Worm (Caenorhabditis elegans): ENCODE data around the gene R10D12.13.

The R10D12.13 gene

ce11 chrV:13931952-13932351, 30.3 kb upstream of the R10D12.13 start:
- TF ChIP-seq ztf-29 (GFP tag; IDR thresholded peaks at IDR 0.05) (no peak), cog-1 (tag; optimal IDR thresholded peaks at IDR 0.05) (no peak), med-1 (GFP tag; optimal IDR thresholded peaks at IDR 0.05; ENCODE audit: insufficient read depth) (no peak), flt-1 (GFP tag; IDR thresholded peaks at IDR 0.05) (no peak), tab-1 (GFP tag; IDR thresholded peaks at IDR 0.05) (no peak), T22C8.4 (GFP tag; IDR thresholded peaks at IDR 0.05) (no peak), klf-2 (GFP tag; conservative IDR thresholded peaks at IDR 0.05) (no peak), ztf-23 (GFP tag; IDR thresholded peaks at IDR 0.05) (no peak), ref-1 (GFP tag; conservative IDR thresholded peaks at IDR 0.05) (no peak)

- TF ChIP-seq T22C8.4 (GFP tag; IDR thresholded peaks at IDR 0.05) = no peak
- no peak for TF ChIP-seq med-1 (GFP tag; optimal IDR thresholded peaks at IDR 0.05; ENCODE audit: insufficient read depth)
- no peak for TF ChIP-seq tab-1 (GFP tag; IDR thresholded peaks at IDR 0.05)
- TF ChIP-seq cog-1 (tag; optimal IDR thresholded peaks at IDR 0.05) = no peak
- no peak for TF ChIP-seq flt-1 (GFP tag; IDR thresholded peaks at IDR 0.05)
- TF ChIP-seq ztf-29 (GFP tag; IDR thresholded peaks at IDR 0.05) = no peak
- TF ChIP-seq ztf-23 (GFP tag; IDR thresholded peaks at IDR 0.05) = no peak
Measured at ce11 chrV:13934545-13934944, 27.7 kb upstream of the R10D12.13 start, which contains the start of gene R10D12.1. TSS of gene R10D12.1 (minus strand) at chrV:13934645.

DNA sequence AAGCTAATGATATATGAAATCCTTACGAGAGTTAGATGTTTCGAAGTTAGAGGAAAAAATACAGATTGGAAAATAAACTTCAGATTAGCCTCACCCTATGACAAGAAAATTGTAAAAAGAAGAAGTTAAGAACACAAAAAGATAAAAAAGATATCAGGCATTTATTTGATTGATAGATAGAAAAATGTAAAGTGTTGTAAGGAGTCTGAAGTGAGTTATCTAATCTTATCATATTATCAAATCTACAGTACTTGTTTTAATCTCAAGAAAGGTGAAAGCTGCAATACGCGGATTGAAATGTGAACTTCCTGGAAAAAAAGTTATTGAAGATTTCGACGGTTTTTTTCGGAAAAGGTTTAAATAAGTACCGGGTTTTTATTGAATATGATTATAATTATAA, 26.8 kb upstream of the R10D12.13 start:
- no peak for TF ChIP-seq ref-1 (GFP tag; conservative IDR thresholded peaks at IDR 0.05)
- TF ChIP-seq klf-2 (GFP tag; conservative IDR thresholded peaks at IDR 0.05) = no peak
- TF ChIP-seq med-1 (GFP tag; optimal IDR thresholded peaks at IDR 0.05; ENCODE audit: insufficient read depth) = no peak
- no peak for TF ChIP-seq ztf-23 (GFP tag; IDR thresholded peaks at IDR 0.05)
- no peak for TF ChIP-seq flt-1 (GFP tag; IDR thresholded peaks at IDR 0.05)

DNA sequence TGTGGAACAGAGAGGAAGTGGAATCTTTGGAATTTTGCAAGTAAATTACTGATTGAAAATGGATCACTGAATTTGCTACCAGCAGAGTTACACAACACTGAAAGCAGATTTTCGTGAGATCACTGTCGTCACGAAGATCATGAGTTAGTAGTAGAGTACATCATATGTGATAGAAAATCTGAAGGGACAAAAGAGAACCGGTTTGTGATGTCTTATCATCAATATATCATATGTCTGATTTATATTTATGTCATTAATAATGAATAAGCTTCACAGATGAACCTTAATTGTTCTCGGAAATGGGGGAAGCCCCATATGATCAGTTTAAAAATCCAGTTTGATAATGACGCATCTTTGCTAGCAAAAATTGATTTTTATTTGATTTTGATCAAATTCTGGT, 26.2 kb upstream of the R10D12.13 start:
- TF ChIP-seq T22C8.4 (GFP tag; IDR thresholded peaks at IDR 0.05) (no peak), flt-1 (GFP tag; IDR thresholded peaks at IDR 0.05) (no peak), tab-1 (GFP tag; IDR thresholded peaks at IDR 0.05) (no peak), ref-1 (GFP tag; conservative IDR thresholded peaks at IDR 0.05) (no peak), ztf-29 (GFP tag; IDR thresholded peaks at IDR 0.05) (no peak), ztf-23 (GFP tag; IDR thresholded peaks at IDR 0.05) (no peak), med-1 (GFP tag; optimal IDR thresholded peaks at IDR 0.05; ENCODE audit: insufficient read depth) (no peak), klf-2 (GFP tag; conservative IDR thresholded peaks at IDR 0.05) (no peak), cog-1 (tag; optimal IDR thresholded peaks at IDR 0.05) (no peak)

- TF ChIP-seq flt-1 (GFP tag; IDR thresholded peaks at IDR 0.05) (no peak), ref-1 (GFP tag; conservative IDR thresholded peaks at IDR 0.05) (no peak), ztf-29 (GFP tag; IDR thresholded peaks at IDR 0.05) (no peak), med-1 (GFP tag; optimal IDR thresholded peaks at IDR 0.05; ENCODE audit: insufficient read depth) (no peak), T22C8.4 (GFP tag; IDR thresholded peaks at IDR 0.05) (no peak), cog-1 (tag; optimal IDR thresholded peaks at IDR 0.05) (no peak), klf-2 (GFP tag; conservative IDR thresholded peaks at IDR 0.05) (no peak), tab-1 (GFP tag; IDR thresholded peaks at IDR 0.05) (no peak), ztf-23 (GFP tag; IDR thresholded peaks at IDR 0.05) (no peak)
Measured at ce11 chrV:13936850-13937249, 25.4 kb upstream of the R10D12.13 start, which contains the start of gene srw-145. TSS of gene srw-145 (plus strand) at chrV:13937150.

DNA sequence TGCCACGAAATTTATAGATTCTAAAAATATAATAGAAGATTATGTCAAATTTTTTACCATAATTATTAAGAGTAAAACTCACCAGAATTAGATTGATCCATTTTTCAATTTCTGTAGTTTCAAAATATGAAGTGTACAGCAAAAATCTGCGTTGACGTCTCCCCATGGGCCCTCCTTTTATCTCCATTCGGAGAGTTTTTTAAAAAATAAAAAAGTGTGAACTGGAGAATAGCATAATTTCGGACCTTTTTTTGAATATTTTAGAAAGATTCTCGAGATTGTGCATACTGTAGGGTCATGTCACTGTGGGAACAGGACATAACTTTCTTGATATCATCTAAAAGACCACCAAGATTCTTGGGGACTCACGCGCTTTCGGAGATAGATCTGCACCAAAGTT, 20.1 kb upstream of the R10D12.13 start, which contains the start of gene dpr-1:
Gene dpr-1, minus strand, starts transcription at position 101 of the 400 bp plus-strand sequence.
- TF ChIP-seq ztf-23 (GFP tag; IDR thresholded peaks at IDR 0.05) (no peak), klf-2 (GFP tag; conservative IDR thresholded peaks at IDR 0.05) (no peak), ref-1 (GFP tag; conservative IDR thresholded peaks at IDR 0.05) (no peak), ztf-29 (GFP tag; IDR thresholded peaks at IDR 0.05) (no peak), flt-1 (GFP tag; IDR thresholded peaks at IDR 0.05) (no peak), cog-1 (tag; optimal IDR thresholded peaks at IDR 0.05) (no peak), med-1 (GFP tag; optimal IDR thresholded peaks at IDR 0.05; ENCODE audit: insufficient read depth) (no peak), tab-1 (GFP tag; IDR thresholded peaks at IDR 0.05) (no peak), T22C8.4 (GFP tag; IDR thresholded peaks at IDR 0.05) (no peak)

DNA sequence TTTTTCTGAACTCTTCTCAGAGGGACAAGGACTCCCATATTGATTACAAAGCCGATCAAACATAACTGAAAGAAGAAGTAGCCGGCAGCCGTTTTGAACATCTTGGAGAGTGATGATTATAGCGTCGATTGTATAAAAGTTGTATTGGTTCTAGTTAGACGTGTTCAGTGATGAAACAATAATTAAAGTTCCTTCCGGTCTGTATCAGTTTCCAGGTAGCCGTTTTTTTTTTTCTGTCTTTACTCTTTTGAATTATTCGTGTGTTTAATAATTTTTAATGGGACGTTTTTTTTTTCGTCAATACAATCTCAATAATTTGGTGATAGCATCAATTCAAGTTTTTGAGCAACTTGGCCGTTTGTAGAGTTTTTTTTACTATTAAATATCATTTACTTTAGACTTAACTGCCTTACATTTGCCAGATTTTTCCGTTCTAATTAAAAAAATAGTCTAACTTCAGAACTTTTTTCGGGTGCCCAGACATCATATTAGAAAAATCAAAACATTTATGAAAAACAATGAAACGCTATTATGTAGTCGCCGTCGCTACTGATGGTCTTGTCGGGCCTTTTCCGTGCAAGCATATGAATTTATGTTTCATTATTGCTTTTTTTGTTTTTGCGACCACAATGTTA, 15.7 kb upstream of the R10D12.13 start, which contains the start of the genes srx-10 and clec-226:
Gene srx-10, minus strand, starts transcription at position 101 of the 635 bp plus-strand sequence.
Gene clec-226, plus strand, starts transcription at position 585 of the 635 bp plus-strand sequence.
- TF ChIP-seq klf-2 (GFP tag; conservative IDR thresholded peaks at IDR 0.05) (no peak), tab-1 (GFP tag; IDR thresholded peaks at IDR 0.05) (no peak), T22C8.4 (GFP tag; IDR thresholded peaks at IDR 0.05) (no peak), flt-1 (GFP tag; IDR thresholded peaks at IDR 0.05) (no peak), cog-1 (tag; optimal IDR thresholded peaks at IDR 0.05) (no peak), med-1 (GFP tag; optimal IDR thresholded peaks at IDR 0.05; ENCODE audit: insufficient read depth) (no peak)

- TF ChIP-seq tab-1 (GFP tag; IDR thresholded peaks at IDR 0.05) = no peak
- TF ChIP-seq ztf-29 (GFP tag; IDR thresholded peaks at IDR 0.05) = no peak
- no peak for TF ChIP-seq ztf-23 (GFP tag; IDR thresholded peaks at IDR 0.05)
- TF ChIP-seq flt-1 (GFP tag; IDR thresholded peaks at IDR 0.05) = no peak
- no peak for TF ChIP-seq ref-1 (GFP tag; conservative IDR thresholded peaks at IDR 0.05)
- no peak for TF ChIP-seq klf-2 (GFP tag; conservative IDR thresholded peaks at IDR 0.05)
- TF ChIP-seq cog-1 (tag; optimal IDR thresholded peaks at IDR 0.05) = no peak
- TF ChIP-seq med-1 (GFP tag; optimal IDR thresholded peaks at IDR 0.05; ENCODE audit: insufficient read depth) = no peak
- TF ChIP-seq T22C8.4 (GFP tag; IDR thresholded peaks at IDR 0.05) = no peak
Measured at ce11 chrV:13949010-13949409, 13.2 kb upstream of the R10D12.13 start, which contains the start of gene R10D12.6. TSS of gene R10D12.6 (plus strand) at chrV:13949310.

DNA sequence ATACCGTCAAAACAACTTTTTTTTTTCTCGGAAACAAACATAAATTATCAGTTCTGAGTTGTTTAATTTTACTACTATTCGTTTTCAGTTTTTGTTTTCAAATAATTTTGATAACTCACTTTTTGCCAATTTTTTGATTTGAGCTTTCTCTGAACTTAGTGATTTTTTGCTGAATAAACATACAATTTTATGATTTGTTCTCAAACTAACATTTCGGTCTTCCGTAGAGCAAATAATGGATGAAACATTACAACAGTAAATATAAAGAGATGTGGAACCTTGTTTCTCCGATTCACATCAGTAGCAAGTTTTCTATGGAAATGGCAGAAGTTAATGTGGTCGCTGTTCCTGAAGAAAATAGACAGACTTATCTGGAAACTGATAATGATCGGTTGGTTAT, 12.5 kb upstream of the R10D12.13 start, which contains the start of gene R10D12.7:
Gene R10D12.7, plus strand, starts transcription at position 301 of the 400 bp plus-strand sequence.
- TF ChIP-seq tab-1 (GFP tag; IDR thresholded peaks at IDR 0.05) (no peak), ztf-29 (GFP tag; IDR thresholded peaks at IDR 0.05) (no peak), cog-1 (tag; optimal IDR thresholded peaks at IDR 0.05) (no peak)

ce11 chrV:13953191-13953590, 9.0 kb upstream of the R10D12.13 start, which contains the start of gene R10D12.8:
TSS of gene R10D12.8 (minus strand) at chrV:13953291.
- no peak for TF ChIP-seq tab-1 (GFP tag; IDR thresholded peaks at IDR 0.05)
- no peak for TF ChIP-seq ref-1 (GFP tag; conservative IDR thresholded peaks at IDR 0.05)
- no peak for TF ChIP-seq cog-1 (tag; optimal IDR thresholded peaks at IDR 0.05)
- no peak for TF ChIP-seq flt-1 (GFP tag; IDR thresholded peaks at IDR 0.05)
- TF ChIP-seq ztf-29 (GFP tag; IDR thresholded peaks at IDR 0.05) = no peak
- no peak for TF ChIP-seq med-1 (GFP tag; optimal IDR thresholded peaks at IDR 0.05; ENCODE audit: insufficient read depth)

Measured in whole organism, midembryonic.